Worm (Caenorhabditis elegans) whole organism, L1 larva: Measurements from ENCODE around the gene C44B7.5.
A peak's percentile ranks its signal among the peaks of the same experiment; 100 is the strongest.

ENCODE experiments used
- aha-1 ChIP-seq: fragments of 150-350 bp; optimal IDR thresholded peaks from 2 replicates; lab custom pipeline; 2014; ENCODE audit warnings: missing biosample characterization, missing genetic modification characterization
- ama-1 ChIP-seq: fragments of 150-350 bp; optimal IDR thresholded peaks from 2 replicates; lab custom pipeline; 2014
- blmp-1 ChIP-seq: fragments of 150-350 bp; optimal IDR thresholded peaks from 2 replicates; lab custom pipeline; 2014; ENCODE audit warnings: missing biosample characterization, missing genetic modification characterization
- ceh-63 ChIP-seq: fragments of 200-800 bp; sonication (Bioruptor generic); optimal IDR thresholded peaks from 2 replicates; lab custom pipeline; 2018; ENCODE audit warnings: mild to moderate bottlenecking, missing genetic modification characterization, missing compliant biosample characterization
- ceh-82 ChIP-seq, 3 experiments: fragments of 150-350 bp in 1 of 3; sonication (generic microtip) in 2 of 3; optimal IDR thresholded peaks; 2 replicates each; lab custom pipeline; 2014 to 2017; ENCODE audit warnings: missing biosample characterization in 3 of 3, missing genetic modification characterization in 3 of 3
- dsc-1 ChIP-seq: sonication (generic microtip); optimal IDR thresholded peaks from 2 replicates; lab custom pipeline; 2016; ENCODE audit warnings: mild to moderate bottlenecking, missing genetic modification characterization, missing compliant biosample characterization
- efl-1 ChIP-seq, 4 experiments: fragments of 150-350 bp; optimal IDR thresholded peaks in 3 of 4; peaks in 1 of 4; 1 replicate in 1 of 4; 2 replicates in 3 of 4; lab custom pipeline; 2014; ENCODE audit warnings: missing biosample characterization in 2 of 4, missing genetic modification characterization in 2 of 4, missing genetic modification reagents in 2 of 4
- efl-3 ChIP-seq: fragments of 200-800 bp; sonication (Bioruptor generic); optimal IDR thresholded peaks from 2 replicates; lab custom pipeline; 2018; ENCODE audit warnings: mild to moderate bottlenecking, missing genetic modification characterization, missing compliant biosample characterization
- egl-27 ChIP-seq, 2 experiments: fragments of 150-350 bp in 1 of 2; sonication (generic microtip); optimal IDR thresholded peaks; 3 replicates each; lab custom pipeline; 2017 to 2018; ENCODE audit warnings: missing biosample characterization in 2 of 2, missing genetic modification characterization in 2 of 2, missing genetic modification reagents in 2 of 2
- fkh-10 ChIP-seq: sonication (generic microtip); optimal IDR thresholded peaks from 2 replicates; lab custom pipeline; 2017; ENCODE audit warnings: missing biosample characterization, missing genetic modification reagents, missing genetic modification characterization
- fos-1 ChIP-seq: fragments of 150-350 bp; optimal IDR thresholded peaks from 2 replicates; lab custom pipeline; 2014; ENCODE audit warnings: missing biosample characterization, missing genetic modification characterization
- irx-1 ChIP-seq: sonication (generic microtip); optimal IDR thresholded peaks from 2 replicates; lab custom pipeline; 2016; ENCODE audit warnings: missing genetic modification characterization, missing compliant biosample characterization
- isw-1 ChIP-seq: fragments of 200-800 bp; sonication (Bioruptor generic); IDR thresholded peaks from 2 replicates; pipeline ENCODE4 v1.3.6; 2022; ENCODE audit warnings: missing genetic modification characterization, missing compliant biosample characterization
- jun-1 ChIP-seq: fragments of 150-350 bp; optimal IDR thresholded peaks from 2 replicates; lab custom pipeline; 2014; ENCODE audit warnings: missing biosample characterization, missing genetic modification reagents, missing genetic modification characterization
- lin-14 ChIP-seq: fragments of 200-800 bp; sonication (Bioruptor generic); optimal IDR thresholded peaks from 2 replicates; lab custom pipeline; 2018; ENCODE audit warnings: mild to moderate bottlenecking, missing genetic modification characterization, moderate library complexity, missing compliant biosample characterization
- lin-15B ChIP-seq: fragments of 150-350 bp; sonication (generic microtip); optimal IDR thresholded peaks from 3 replicates; lab custom pipeline; 2014; ENCODE audit warnings: missing biosample characterization, missing genetic modification characterization
- lin-39 ChIP-seq: fragments of 150-350 bp; optimal IDR thresholded peaks from 2 replicates; lab custom pipeline; 2014; ENCODE audit warnings: missing biosample characterization, missing genetic modification reagents, missing genetic modification characterization
- lir-3 ChIP-seq: sonication (generic microtip); optimal IDR thresholded peaks from 2 replicates; lab custom pipeline; 2016; ENCODE audit warnings: mild to moderate bottlenecking, missing genetic modification characterization, moderate library complexity, missing compliant biosample characterization; ENCODE audit not compliant: poor library complexity
- lsy-2 ChIP-seq, 2 experiments: fragments of 150-350 bp; optimal IDR thresholded peaks; 2 replicates each; lab custom pipeline; 2014; ENCODE audit warnings: missing biosample characterization in 2 of 2, missing genetic modification characterization in 2 of 2
- mdl-1 ChIP-seq, 2 experiments: fragments of 150-350 bp; optimal IDR thresholded peaks; 2 replicates each; lab custom pipeline; 2014 to 2017; ENCODE audit warnings: missing biosample characterization in 2 of 2, missing genetic modification characterization in 2 of 2, inconsistent platforms in 1 of 2
- mef-2 ChIP-seq: fragments of 150-350 bp; optimal IDR thresholded peaks from 2 replicates; lab custom pipeline; 2014; ENCODE audit warnings: missing biosample characterization, missing genetic modification characterization
- mep-1 ChIP-seq: fragments of 150-350 bp; optimal IDR thresholded peaks from 2 replicates; lab custom pipeline; 2014; ENCODE audit warnings: missing biosample characterization, missing genetic modification characterization
- nhr-12 ChIP-seq: sonication (generic microtip); optimal IDR thresholded peaks from 2 replicates; lab custom pipeline; 2017; ENCODE audit warnings: missing biosample characterization, missing genetic modification characterization
- nhr-20 ChIP-seq: sonication (generic microtip); optimal IDR thresholded peaks from 2 replicates; lab custom pipeline; 2016; ENCODE audit warnings: mild to moderate bottlenecking, missing genetic modification characterization, missing compliant biosample characterization
- nhr-47 ChIP-seq: sonication (generic microtip); optimal IDR thresholded peaks from 2 replicates; lab custom pipeline; 2016; ENCODE audit warnings: mild to moderate bottlenecking, missing genetic modification characterization, moderate library complexity, missing compliant biosample characterization
- nhr-71 ChIP-seq: sonication (generic microtip); optimal IDR thresholded peaks from 2 replicates; lab custom pipeline; 2016; ENCODE audit warnings: mild to moderate bottlenecking, missing genetic modification characterization, moderate library complexity, missing compliant biosample characterization
- nhr-90 ChIP-seq: sonication (generic microtip); optimal IDR thresholded peaks from 2 replicates; lab custom pipeline; 2016; ENCODE audit warnings: mild to moderate bottlenecking, missing genetic modification characterization, missing compliant biosample characterization; ENCODE audit not compliant: poor library complexity
- rnt-1 ChIP-seq: sonication (generic microtip); optimal IDR thresholded peaks from 2 replicates; lab custom pipeline; 2016; ENCODE audit warnings: mild to moderate bottlenecking, missing genetic modification characterization, moderate library complexity, missing compliant biosample characterization
- snpc-4 ChIP-seq: fragments of 150-350 bp; optimal IDR thresholded peaks from 2 replicates; lab custom pipeline; 2014; ENCODE audit warnings: missing biosample characterization, missing genetic modification characterization
- sup-37 ChIP-seq: fragments of 200-800 bp; sonication (Bioruptor generic); optimal IDR thresholded peaks from 2 replicates; lab custom pipeline; 2018; ENCODE audit warnings: mild to moderate bottlenecking, missing genetic modification characterization, missing compliant biosample characterization
- tlp-1 ChIP-seq: fragments of 150-350 bp; optimal IDR thresholded peaks from 2 replicates; lab custom pipeline; 2014; ENCODE audit warnings: missing biosample characterization, missing genetic modification characterization
- unc-130 ChIP-seq: fragments of 150-350 bp; optimal IDR thresholded peaks from 2 replicates; lab custom pipeline; 2017; ENCODE audit warnings: missing biosample characterization, missing genetic modification characterization, inconsistent platforms
- unc-86 ChIP-seq: sonication (generic microtip); optimal IDR thresholded peaks from 2 replicates; lab custom pipeline; 2016; ENCODE audit warnings: missing genetic modification characterization, missing compliant biosample characterization
- unc-98 ChIP-seq: fragments of 200-800 bp; sonication (Bioruptor generic); IDR thresholded peaks from 2 replicates; pipeline ENCODE4 v1.3.6; 2022; ENCODE audit warnings: missing genetic modification characterization, missing compliant biosample characterization
- vab-15 ChIP-seq: sonication (generic microtip); optimal IDR thresholded peaks from 2 replicates; lab custom pipeline; 2017; ENCODE audit warnings: missing genotype, mild to moderate bottlenecking, missing genetic modification characterization, missing compliant biosample characterization
- zag-1 ChIP-seq: fragments of 150-350 bp; optimal IDR thresholded peaks from 2 replicates; lab custom pipeline; 2014; ENCODE audit warnings: missing biosample characterization, missing genetic modification characterization
- zip-4 ChIP-seq: fragments of 200-800 bp; sonication (Bioruptor generic); optimal IDR thresholded peaks from 2 replicates; lab custom pipeline; 2018; ENCODE audit warnings: mild to moderate bottlenecking, missing genetic modification characterization, moderate library complexity, missing compliant biosample characterization
- ztf-11 ChIP-seq, 2 experiments: sonication (generic microtip); optimal IDR thresholded peaks; 2 replicates each; lab custom pipeline; 2016 to 2017; ENCODE audit warnings: missing genetic modification characterization in 2 of 2, missing biosample characterization in 1 of 2, missing compliant biosample characterization in 1 of 2

The C44B7.5 gene

DNA sequence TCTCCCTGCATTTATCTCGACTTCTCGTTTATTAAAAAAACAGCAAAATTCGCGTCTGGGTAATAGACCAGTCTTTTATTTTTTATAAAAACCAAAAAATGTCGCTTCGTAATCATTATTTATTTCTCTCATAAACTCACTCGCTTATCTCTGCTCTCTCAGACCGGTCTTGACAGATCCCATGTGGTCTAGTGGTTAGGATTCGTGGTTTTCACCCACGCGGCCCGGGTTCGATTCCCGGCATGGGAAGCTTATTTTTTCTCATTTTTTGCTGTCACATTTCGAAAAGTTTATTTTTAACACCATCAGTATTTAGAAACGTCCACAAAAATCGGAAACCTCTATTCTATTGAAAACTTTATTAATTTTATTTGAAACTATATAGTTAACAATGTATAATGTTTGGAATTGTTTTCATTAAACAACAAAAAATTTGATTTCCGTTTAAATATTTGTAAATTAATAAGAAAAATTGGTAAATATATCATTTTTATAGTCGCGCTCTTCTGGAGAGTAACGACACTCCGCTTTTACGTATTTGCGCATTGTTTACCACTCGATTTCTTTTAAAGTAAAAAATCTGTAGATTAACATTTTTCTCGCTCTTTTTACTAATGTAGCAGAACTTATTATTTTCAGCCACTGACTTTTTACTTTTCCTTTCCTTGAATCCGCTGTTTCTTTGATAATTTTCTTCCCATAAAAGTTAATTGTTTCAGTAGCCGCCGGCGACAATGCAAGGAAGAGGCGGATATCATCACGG is 25.8 kb upstream of the C44B7.5 start, which contains the start of gene hrpl-1 (continued):
- TF ChIP-seq blmp-1 (tag; lab: Kevin White, UChicago) (peak; percentile 42), lsy-2 (tag; optimal IDR thresholded peaks at IDR 0.05; lab: Kevin White, UChicago) (peak in 1 of 2 experiments; percentile 47), mef-2 (tag; lab: Kevin White, UChicago) (no peak), unc-98 (GFP tag; lab: Robert Waterston, UW) (no peak), efl-3 (no peak), rnt-1 (peak; percentile 47), ama-1 (lab: Kevin White, UChicago) (no peak), sup-37 (GFP tag; lab: Kevin White, UChicago) (no peak), lin-14 (GFP tag; lab: Kevin White, UChicago) (no peak), vab-15 (no peak), unc-130 (tag; lab: Kevin White, UChicago) (no peak), nhr-12 (tag; lab: Kevin White, UChicago) (no peak), unc-86 (tag; lab: Kevin White, UChicago) (no peak), ceh-63 (GFP tag; lab: Kevin White, UChicago) (no peak), ztf-11 (tag; optimal IDR thresholded peaks at IDR 0.05; lab: Kevin White, UChicago) (no peak), nhr-71 (tag; lab: Kevin White, UChicago) (peak; percentile 58), egl-27 (tag; optimal IDR thresholded peaks at IDR 0.05; lab: Kevin White, UChicago) (no peak), zip-4 (GFP tag; lab: Kevin White, UChicago) (no peak), fkh-10 (no peak), mep-1 (tag; lab: Kevin White, UChicago) (no peak), lin-15B (tag; lab: Kevin White, UChicago) (no peak), irx-1 (tag; lab: Kevin White, UChicago) (peak; percentile 27), ceh-82 (tag; optimal IDR thresholded peaks at IDR 0.05; lab: Kevin White, UChicago) (no peak), nhr-20 (tag; lab: Kevin White, UChicago) (peak; percentile 34), mdl-1 (tag; optimal IDR thresholded peaks at IDR 0.05; lab: Kevin White, UChicago) (peak in 1 of 2 experiments; percentile 26), zag-1 (tag; lab: Kevin White, UChicago) (no peak), aha-1 (tag; lab: Kevin White, UChicago) (no peak), fos-1 (no peak), nhr-90 (tag; lab: Kevin White, UChicago) (peak; percentile 54), tlp-1 (tag; lab: Kevin White, UChicago) (no peak), jun-1 (tag; lab: Kevin White, UChicago) (no peak), snpc-4 (no peak), lir-3 (tag; lab: Kevin White, UChicago) (no peak), nhr-47 (tag; lab: Kevin White, UChicago) (peak; percentile 48), isw-1 (GFP tag; lab: Robert Waterston, UW) (no peak)
- TF ChIP-seq, all 84 proteins: peak for 19

DNA sequence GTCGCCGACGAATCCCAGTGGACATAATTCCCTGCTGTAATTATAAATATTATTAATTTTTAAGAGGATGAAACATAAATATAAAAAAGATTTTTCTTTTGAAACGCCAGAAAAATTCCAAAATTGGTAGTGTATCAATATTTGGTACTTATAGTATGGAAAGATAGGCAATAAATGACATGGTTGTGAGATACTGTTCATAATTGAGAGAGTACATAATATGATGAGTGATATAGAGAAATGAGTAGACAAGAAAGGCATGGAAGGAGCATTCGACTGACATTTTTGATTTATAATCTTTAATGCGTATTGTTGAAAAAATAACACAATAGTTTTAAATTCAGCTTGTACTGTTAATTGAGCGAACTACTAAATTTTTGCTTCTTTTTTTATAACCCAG is 25.1 kb upstream of the C44B7.5 start, which contains the start of gene C44B7.11:
C44B7.11 (minus strand) TSS at position 34 of the 400 bp plus-strand sequence.
- peak; percentile 19 for TF ChIP-seq blmp-1 (tag; lab: Kevin White, UChicago)
- TF ChIP-seq snpc-4, result no peak
- TF ChIP-seq efl-1 (optimal IDR thresholded peaks at IDR 0.05; lab: Kevin White, UChicago), result no peak
- peak in 1 of 2 experiments; percentile 11 for TF ChIP-seq efl-1 (GFP tag; optimal IDR thresholded peaks at IDR 0.05 in 1 of 2; lab: Kevin White, UChicago)
- no peak for TF ChIP-seq dsc-1 (tag; lab: Kevin White, UChicago)
- peak; percentile 5 for TF ChIP-seq mep-1 (tag; lab: Kevin White, UChicago)
- TF ChIP-seq lin-39 (tag; lab: Kevin White, UChicago), result no peak
- TF ChIP-seq, all 84 proteins: peak for 3
